Worm (Caenorhabditis elegans) whole organism, L3 larva: ENCODE measurements around the gene mfsd-11.

Experiments
- ceh-9 ChIP-seq: sonication (generic microtip); optimal IDR thresholded peaks from 2 replicates; lab custom pipeline; 2018; ENCODE audit warnings: missing biosample characterization, missing genetic modification characterization
- daf-12 ChIP-seq: fragments of 150-350 bp; optimal IDR thresholded peaks from 2 replicates; lab custom pipeline; 2014; ENCODE audit warnings: missing biosample characterization, missing genetic modification reagents, missing genetic modification characterization
- elt-2 ChIP-seq: sonication (generic microtip); optimal IDR thresholded peaks from 2 replicates; lab custom pipeline; 2016; ENCODE audit warnings: missing genetic modification reagents, mild to moderate bottlenecking, missing genetic modification characterization, missing compliant biosample characterization
- fkh-2 ChIP-seq: fragments of 150-350 bp; optimal IDR thresholded peaks from 2 replicates; lab custom pipeline; 2014; ENCODE audit warnings: missing biosample characterization, missing genetic modification reagents, missing genetic modification characterization
- hmg-11 ChIP-seq: sonication (generic microtip); optimal IDR thresholded peaks from 2 replicates; lab custom pipeline; 2016; ENCODE audit warnings: missing genetic modification characterization, missing compliant biosample characterization
- jun-1 ChIP-seq: fragments of 150-350 bp; optimal IDR thresholded peaks from 2 replicates; lab custom pipeline; 2014; ENCODE audit warnings: missing biosample characterization, missing genetic modification reagents, missing genetic modification characterization
- lin-15B ChIP-seq: fragments of 150-350 bp; optimal IDR thresholded peaks from 2 replicates; lab custom pipeline; 2014; ENCODE audit warnings: missing biosample characterization, missing genetic modification characterization
- lin-39 ChIP-seq: fragments of 150-350 bp; optimal IDR thresholded peaks from 2 replicates; lab custom pipeline; 2018; ENCODE audit warnings: missing biosample characterization, missing genetic modification reagents, missing genetic modification characterization
- pha-4 ChIP-seq: fragments of 150-350 bp; optimal IDR thresholded peaks from 2 replicates; lab custom pipeline; 2014; ENCODE audit warnings: missing biosample characterization, missing genetic modification reagents, missing genetic modification characterization
- tbx-2 ChIP-seq: sonication (generic microtip); optimal IDR thresholded peaks from 2 replicates; lab custom pipeline; 2016; ENCODE audit warnings: mild to moderate bottlenecking, missing genetic modification characterization, missing compliant biosample characterization
- unc-39 ChIP-seq: sonication (generic microtip); optimal IDR thresholded peaks from 4 replicates; lab custom pipeline; 2017; ENCODE audit warnings: missing biosample characterization, missing genetic modification characterization
- zag-1 ChIP-seq: fragments of 150-350 bp; optimal IDR thresholded peaks from 2 replicates; lab custom pipeline; 2014; ENCODE audit warnings: missing biosample characterization, missing genetic modification characterization
- ztf-11 ChIP-seq: fragments of 150-350 bp; optimal IDR thresholded peaks from 2 replicates; lab custom pipeline; 2014; ENCODE audit warnings: missing biosample characterization, missing genetic modification characterization

The mfsd-11 gene

DNA sequence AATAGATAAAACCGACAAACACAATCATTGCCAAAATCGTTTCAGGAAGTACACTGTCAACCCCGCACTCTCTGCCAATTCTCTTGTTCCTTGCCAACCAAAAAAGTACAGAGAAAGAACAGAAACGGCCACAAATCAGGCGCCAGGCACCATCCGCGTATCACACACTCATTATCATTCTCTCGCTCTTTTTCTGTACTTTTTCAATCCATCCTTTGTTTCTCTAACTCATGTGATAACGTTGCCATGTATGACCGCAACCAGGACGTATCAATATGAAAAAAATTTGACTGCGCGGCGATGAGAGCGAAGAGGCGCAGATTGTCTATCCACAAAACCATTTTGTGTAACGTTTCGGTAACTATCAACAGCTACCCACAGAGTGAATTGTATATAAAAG, 49.3 kb downstream of the mfsd-11 start, which contains the start of gene col-181:
TSS of gene col-181 (plus strand) at position 301 of the 400 bp plus-strand sequence.
- no peak for TF ChIP-seq jun-1 (tag; lab: Kevin White, UChicago)
- TF ChIP-seq, all 47 proteins: peak for 0

DNA sequence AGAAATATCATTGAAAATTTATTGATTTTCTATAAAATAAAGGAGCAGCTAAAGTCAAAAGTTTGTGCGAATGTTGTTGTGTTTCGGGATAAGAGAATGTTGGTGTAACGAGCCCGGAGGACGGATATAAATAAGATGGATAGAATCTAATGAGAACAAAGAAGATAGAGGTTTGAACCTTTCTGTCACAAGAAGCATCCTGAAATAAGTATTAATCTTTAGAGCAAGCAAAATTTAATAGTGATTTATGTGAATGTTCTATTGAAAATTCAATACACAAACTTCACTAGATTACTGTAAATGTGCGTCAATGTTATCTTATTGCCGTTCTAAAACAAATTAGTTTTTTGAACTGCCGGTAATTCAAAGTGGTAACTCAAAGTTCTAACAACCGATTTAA, 50.2 kb downstream of the mfsd-11 start, which contains the start of gene W03G11.3:
TSS of gene W03G11.3 (minus strand) at position 101 of the 400 bp plus-strand sequence.
- no peak for TF ChIP-seq hmg-11 (tag; lab: Kevin White, UChicago)
- TF ChIP-seq lin-39 (tag; lab: Kevin White, UChicago), result no peak
- TF ChIP-seq zag-1, result no peak
- TF ChIP-seq fkh-2 (tag; lab: Kevin White, UChicago), result no peak
- no peak for TF ChIP-seq unc-39 (tag; lab: Kevin White, UChicago)
- no peak for TF ChIP-seq lin-15B (tag; lab: Kevin White, UChicago)
- TF ChIP-seq ztf-11 (tag; lab: Kevin White, UChicago), result no peak
- TF ChIP-seq daf-12 (tag; lab: Kevin White, UChicago), result no peak
- TF ChIP-seq elt-2 (tag; lab: Kevin White, UChicago), result no peak
- no peak for TF ChIP-seq ceh-9
- no peak for TF ChIP-seq pha-4 (tag; lab: Kevin White, UChicago)
- TF ChIP-seq tbx-2 (tag; lab: Kevin White, UChicago), result no peak
